Fruit fly (Drosophila melanogaster): Measurements from ENCODE around the gene CG31735.

Gene CG31735

DNA sequence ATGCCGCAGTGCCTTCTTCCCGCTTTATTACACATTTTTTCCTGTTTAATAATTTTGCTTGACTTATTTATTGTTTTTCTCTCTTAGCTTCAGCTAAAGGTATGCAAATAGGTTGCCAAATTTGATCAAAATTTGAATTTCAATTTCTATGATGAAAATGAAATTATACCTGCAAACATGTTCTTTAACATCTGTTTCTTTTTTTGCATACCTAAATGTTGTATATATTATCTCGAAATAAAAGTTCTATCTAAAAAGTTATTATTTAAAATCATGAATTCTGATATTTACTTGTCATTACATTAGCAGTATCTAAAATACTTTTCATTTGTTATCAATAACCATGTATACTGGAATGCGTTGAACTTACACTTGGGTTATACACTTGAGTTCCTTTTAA lies at the start of gene CG31735:
CG31735 (plus strand) TSS at position 301 of the 400 bp plus-strand sequence.
- no peak for TF ChIP-seq CG17801 (GFP tag; optimal IDR thresholded peaks at IDR 0.05; ENCODE audit: partially characterized antibody)

- TF ChIP-seq CG17801 (GFP tag; optimal IDR thresholded peaks at IDR 0.05; ENCODE audit: partially characterized antibody) = no peak
Measured at dm6 chr2L:15846600-15846999, 48.7 kb upstream of the CG31735 start.

dm6 chr2L:15852292-15852691 lies 43.0 kb upstream of the CG31735 start, which contains the start of gene CG13243:
TSS of gene CG13243 (plus strand) at chr2L:15852592.
- no peak for TF ChIP-seq CG17801 (GFP tag; optimal IDR thresholded peaks at IDR 0.05; ENCODE audit: partially characterized antibody)

dm6 chr2L:15853826-15854225 lies 41.4 kb upstream of the CG31735 start, which contains the start of gene Tektin-A:
TSS of gene Tektin-A (plus strand) at chr2L:15854126.
- TF ChIP-seq CG17801 (GFP tag; optimal IDR thresholded peaks at IDR 0.05; ENCODE audit: partially characterized antibody) = no peak

dm6 chr2L:15865361-15865760 lies 29.9 kb upstream of the CG31735 start, which contains the start of gene CG42792:
TSS of gene CG42792 (minus strand) at chr2L:15865461.
- no peak for TF ChIP-seq CG17801 (GFP tag; optimal IDR thresholded peaks at IDR 0.05; ENCODE audit: partially characterized antibody)

DNA sequence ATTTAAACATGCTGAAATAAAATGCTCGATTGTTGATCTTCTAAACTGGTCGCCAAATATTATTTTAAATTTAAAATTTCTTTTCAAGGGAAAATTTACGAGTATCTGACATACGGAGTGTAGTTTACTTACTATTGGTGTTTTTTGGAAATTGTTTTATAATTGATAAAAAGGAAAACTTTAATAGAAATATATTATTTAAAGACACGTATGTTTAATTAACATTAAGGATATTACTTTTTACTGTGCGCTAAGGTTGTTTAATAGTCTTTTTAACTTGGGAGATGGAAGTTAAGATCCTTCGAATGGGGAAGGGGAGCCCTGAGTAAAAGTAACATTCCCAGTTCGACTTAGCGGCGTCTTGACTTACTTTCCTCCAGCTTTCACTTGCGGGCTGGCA lies 15.2 kb upstream of the CG31735 start, which contains the start of gene CG7653:
CG7653 (minus strand) TSS at position 101 of the 400 bp plus-strand sequence.
- TF ChIP-seq CG17801 (GFP tag; optimal IDR thresholded peaks at IDR 0.05; ENCODE audit: partially characterized antibody) = no peak

DNA sequence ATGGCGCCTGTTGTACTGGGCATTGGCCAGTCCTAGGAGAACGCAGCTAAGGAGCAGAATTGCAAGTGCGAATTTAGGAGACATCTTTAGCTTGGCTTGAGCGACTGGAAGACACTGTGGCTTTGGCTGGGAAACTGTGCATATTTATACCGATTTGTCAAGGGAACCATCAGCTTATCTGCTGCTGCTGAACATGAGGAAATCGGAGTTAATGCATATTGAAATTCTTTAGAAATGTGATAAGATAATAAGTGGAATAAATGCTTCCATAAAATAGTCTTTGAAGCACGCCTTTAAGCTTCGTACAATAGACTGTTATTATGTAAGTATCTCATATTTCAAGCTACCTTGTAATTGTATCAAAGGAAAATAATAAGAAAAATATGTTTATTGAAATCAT lies 12.2 kb upstream of the CG31735 start, which contains the start of gene CG44475:
CG44475 (minus strand) TSS at position 101 of the 400 bp plus-strand sequence.
- no peak for TF ChIP-seq CG17801 (GFP tag; optimal IDR thresholded peaks at IDR 0.05; ENCODE audit: partially characterized antibody)

- TF ChIP-seq CG17801 (GFP tag; optimal IDR thresholded peaks at IDR 0.05; ENCODE audit: partially characterized antibody) = no peak
Measured at dm6 chr2L:15886187-15886586, 9.1 kb upstream of the CG31735 start.

DNA sequence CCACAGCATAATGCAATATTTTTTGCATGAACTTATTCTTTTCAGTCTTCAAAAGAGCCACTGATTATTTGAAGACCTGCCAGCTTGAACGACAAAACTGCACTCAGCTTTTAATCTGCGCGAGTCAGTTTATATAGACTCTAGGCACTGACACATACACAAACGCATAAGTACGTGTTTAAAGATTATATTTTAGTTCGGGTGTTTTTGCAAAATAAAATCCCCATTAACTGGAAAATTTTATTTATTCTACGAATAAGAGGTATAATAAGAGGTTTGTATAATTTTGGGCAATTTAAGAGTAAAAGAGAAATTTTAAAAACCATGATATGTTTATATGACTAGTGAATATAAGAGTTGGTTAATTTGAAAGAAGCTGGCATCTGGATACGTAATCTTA lies 1.5 kb upstream of the CG31735 start, which contains the start of gene Tep1:
Tep1 (minus strand) TSS at position 101 of the 400 bp plus-strand sequence.
- no peak for TF ChIP-seq CG17801 (GFP tag; optimal IDR thresholded peaks at IDR 0.05; ENCODE audit: partially characterized antibody)

dm6 chr2L:15900424-15900823 lies 5.2 kb downstream of the CG31735 start, which contains the start of gene CG31823:
TSS of gene CG31823 (minus strand) at chr2L:15900524.
- TF ChIP-seq CG17801 (GFP tag; optimal IDR thresholded peaks at IDR 0.05; ENCODE audit: partially characterized antibody) = no peak

dm6 chr2L:15902310-15902709 lies 7.1 kb downstream of the CG31735 start, which contains the start of gene CG31821:
TSS of gene CG31821 (minus strand) at chr2L:15902410.
- TF ChIP-seq CG17801 (GFP tag; optimal IDR thresholded peaks at IDR 0.05; ENCODE audit: partially characterized antibody) = no peak

DNA sequence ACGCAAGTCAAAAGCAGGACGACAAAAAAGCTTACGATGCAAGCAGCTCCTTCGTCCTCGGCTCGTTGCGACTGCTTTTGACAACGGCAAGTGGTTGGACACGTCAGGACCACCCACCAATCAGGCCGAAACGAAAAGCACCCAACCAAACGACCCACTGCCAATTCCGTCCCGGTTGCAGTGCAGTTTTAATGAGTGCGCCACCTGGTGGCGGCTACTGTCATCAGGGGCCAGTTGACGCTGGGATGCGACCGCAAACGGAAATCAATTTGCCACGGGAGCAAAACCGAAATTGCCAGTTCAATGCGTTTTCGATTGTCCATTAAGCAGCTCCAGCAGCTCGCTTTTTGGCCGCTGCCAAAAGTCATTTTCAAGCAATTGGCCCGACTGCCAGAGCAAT lies 8.5 kb downstream of the CG31735 start:
- no peak for TF ChIP-seq CG17801 (GFP tag; optimal IDR thresholded peaks at IDR 0.05; ENCODE audit: partially characterized antibody)

dm6 chr2L:15907358-15907757 lies 12.1 kb downstream of the CG31735 start:
- no peak for TF ChIP-seq CG17801 (GFP tag; optimal IDR thresholded peaks at IDR 0.05; ENCODE audit: partially characterized antibody)

- no peak for TF ChIP-seq CG17801 (GFP tag; optimal IDR thresholded peaks at IDR 0.05; ENCODE audit: partially characterized antibody)
Measured at dm6 chr2L:15908086-15908485, 12.8 kb downstream of the CG31735 start.

- TF ChIP-seq CG17801 (GFP tag; optimal IDR thresholded peaks at IDR 0.05; ENCODE audit: partially characterized antibody) = peak; percentile 63
Measured at dm6 chr2L:15908496-15909276, 13.4 kb downstream of the CG31735 start.

dm6 chr2L:15909277-15909674 lies 14.0 kb downstream of the CG31735 start:
- TF ChIP-seq CG17801 (GFP tag; optimal IDR thresholded peaks at IDR 0.05; ENCODE audit: partially characterized antibody) = no peak
